Fruit fly (Drosophila melanogaster): ENCODE data around the gene CG9368.

DNA sequence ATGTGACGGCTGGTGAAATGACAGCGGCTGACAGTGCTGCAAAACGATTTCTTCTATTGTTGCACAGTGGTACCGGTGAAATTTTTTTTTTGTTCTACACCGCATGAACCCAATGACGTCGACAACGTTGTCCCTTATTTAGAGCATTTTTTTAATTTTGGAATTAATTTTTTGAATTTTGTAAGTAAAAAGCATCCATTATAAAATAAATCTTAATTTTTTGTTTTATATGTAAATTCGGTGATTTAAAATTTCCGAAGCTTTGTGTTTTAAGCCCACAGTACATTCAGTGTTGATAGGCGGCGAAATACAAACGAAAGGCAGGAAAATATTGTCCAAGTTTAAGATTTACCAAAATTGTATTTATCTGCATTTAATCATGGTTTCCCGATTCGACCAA lies 10.7 kb downstream of the CG9368 start, which contains the start of the genes Lon and PIG-F:
- TF ChIP-seq CTCF (optimal IDR thresholded peaks at IDR 0.05) (no peak), CG8478 (optimal IDR thresholded peaks at IDR 0.05) (no peak)

All from S2 (cell line).